Fruit fly (Drosophila melanogaster) whole organism, embryonic: Measurements from ENCODE around the gene CG15365.

ENCODE experiments used
- Ada2b ChIP-seq: fragments of 200-800 bp; sonication (Bioruptor generic); IDR thresholded peaks from 2 replicates; pipeline ENCODE4 v1.3.6; 2022; ENCODE audit warnings: missing biosample characterization, missing genetic modification characterization
- Atf-2 ChIP-seq: fragments of 200-800 bp; sonication (Bioruptor generic); optimal IDR thresholded peaks from 2 replicates; lab custom pipeline; 2016; ENCODE audit warnings: missing biosample characterization, missing genetic modification characterization
- Atf3 ChIP-seq: fragments of 200-800 bp; sonication (Bioruptor generic); optimal IDR thresholded peaks from 3 replicates; lab custom pipeline; 2016; ENCODE audit warnings: missing biosample characterization, missing genetic modification characterization
- Blimp-1 ChIP-seq: fragments of 200-800 bp; sonication (Bioruptor generic); optimal IDR thresholded peaks from 3 replicates; lab custom pipeline; 2018; ENCODE audit warnings: missing biosample characterization, missing genetic modification characterization, mild to moderate bottlenecking, moderate library complexity, missing genetic modification reagents
- CG10565 ChIP-seq: fragments of 200-800 bp; sonication (Bioruptor generic); optimal IDR thresholded peaks from 3 replicates; lab custom pipeline; 2016; ENCODE audit warnings: missing biosample characterization, mild to moderate bottlenecking, missing genetic modification characterization
- CG12104 ChIP-seq: fragments of 200-800 bp; sonication (Bioruptor generic); optimal IDR thresholded peaks from 3 replicates; lab custom pipeline; 2016; ENCODE audit warnings: missing biosample characterization, missing genetic modification characterization
- CG12219 ChIP-seq: fragments of 200-800 bp; sonication (Bioruptor generic); optimal IDR thresholded peaks from 3 replicates; lab custom pipeline; 2018; ENCODE audit warnings: missing biosample characterization, mild to moderate bottlenecking, missing genetic modification characterization
- CG12744 ChIP-seq: fragments of 200-800 bp; sonication (Bioruptor generic); optimal IDR thresholded peaks from 2 replicates; lab custom pipeline; 2016; ENCODE audit warnings: missing biosample characterization, missing genetic modification characterization
- CG12942 ChIP-seq: fragments of 200-800 bp; sonication (Bioruptor generic); optimal IDR thresholded peaks from 3 replicates; lab custom pipeline; 2016; ENCODE audit warnings: missing biosample characterization, missing genetic modification characterization
- CG13624 ChIP-seq: fragments of 200-800 bp; sonication (Bioruptor generic); optimal IDR thresholded peaks from 2 replicates; lab custom pipeline; 2016; ENCODE audit warnings: missing biosample characterization, missing genetic modification characterization
- CG15479 ChIP-seq: fragments of 200-800 bp; sonication (Bioruptor generic); optimal IDR thresholded peaks from 3 replicates; lab custom pipeline; 2019; ENCODE audit warnings: missing biosample characterization, mild to moderate bottlenecking, missing genetic modification characterization, moderate library complexity
- CG1602 ChIP-seq: fragments of 200-800 bp; sonication (Bioruptor generic); optimal IDR thresholded peaks from 3 replicates; lab custom pipeline; 2016; ENCODE audit warnings: missing biosample characterization, missing genetic modification characterization
- CG3726 ChIP-seq: fragments of 200-800 bp; sonication (Bioruptor generic); IDR thresholded peaks from 3 replicates; pipeline ENCODE4, ENCODE4 v1.3.6; 2022; ENCODE audit warnings: missing biosample characterization, missing genetic modification characterization
- CG4820 ChIP-seq: fragments of 200-800 bp; sonication (Bioruptor generic); optimal IDR thresholded peaks from 3 replicates; lab custom pipeline; 2016; ENCODE audit warnings: missing biosample characterization, missing genetic modification characterization
- CG5180 ChIP-seq: fragments of 200-800 bp; sonication (Bioruptor generic); optimal IDR thresholded peaks from 3 replicates; lab custom pipeline; 2017; ENCODE audit warnings: missing biosample characterization, missing genetic modification characterization, mild to moderate bottlenecking, moderate library complexity, missing genetic modification reagents
- CG6175 ChIP-seq: fragments of 200-800 bp; sonication (Bioruptor generic); IDR thresholded peaks from 3 replicates; pipeline ENCODE4 v1.3.6; 2022; ENCODE audit warnings: missing biosample characterization, missing genetic modification characterization
- CG6654 ChIP-seq: fragments of 200-800 bp; sonication (Bioruptor generic); optimal IDR thresholded peaks from 2 replicates; lab custom pipeline; 2017; ENCODE audit warnings: missing biosample characterization, mild to moderate bottlenecking, missing genetic modification characterization
- CG6813 ChIP-seq: fragments of 200-800 bp; sonication (Bioruptor generic); optimal IDR thresholded peaks from 2 replicates; lab custom pipeline; 2017; ENCODE audit warnings: missing biosample characterization, missing genetic modification characterization, mild to moderate bottlenecking, moderate library complexity, missing genetic modification reagents
- CG6854 ChIP-seq: fragments of 200-800 bp; sonication (Bioruptor generic); optimal IDR thresholded peaks from 3 replicates; lab custom pipeline; 2017; ENCODE audit warnings: missing biosample characterization, mild to moderate bottlenecking, missing genetic modification characterization
- CG7745 ChIP-seq: fragments of 200-800 bp; sonication (Bioruptor generic); optimal IDR thresholded peaks from 2 replicates; lab custom pipeline; 2018; ENCODE audit warnings: missing biosample characterization, mild to moderate bottlenecking, missing genetic modification characterization, moderate library complexity
- CG8478 ChIP-seq: fragments of >200 bp; optimal IDR thresholded peaks from 2 replicates; lab custom pipeline; 2018
- CG8924 ChIP-seq: fragments of 200-800 bp; optimal IDR thresholded peaks from 3 replicates; lab custom pipeline; 2019; ENCODE audit warnings: missing biosample characterization, mild to moderate bottlenecking, missing genetic modification characterization, moderate library complexity
- CG9817 ChIP-seq: fragments of 200-800 bp; sonication (Bioruptor generic); optimal IDR thresholded peaks from 2 replicates; lab custom pipeline; 2018; ENCODE audit warnings: missing biosample characterization, mild to moderate bottlenecking, missing genetic modification characterization, moderate library complexity
- Chrac-16 ChIP-seq: fragments of 200-800 bp; sonication (Bioruptor generic); optimal IDR thresholded peaks from 3 replicates; lab custom pipeline; 2016; ENCODE audit warnings: missing biosample characterization, missing genetic modification characterization
- D ChIP-seq, 2 experiments: fragments of 200-800 bp in 1 of 2; fragments of >200 bp in 1 of 2; sonication (Bioruptor generic) in 1 of 2; optimal IDR thresholded peaks; 2 replicates in 1 of 2; 3 replicates in 1 of 2; lab custom pipeline; 2017; ENCODE audit warnings: mild to moderate bottlenecking in 1 of 2, missing biosample characterization in 1 of 2, missing genetic modification characterization in 1 of 2, missing genetic modification reagents in 1 of 2
- D19A ChIP-seq: fragments of 200-800 bp; optimal IDR thresholded peaks from 3 replicates; lab custom pipeline; 2019; ENCODE audit warnings: missing biosample characterization, mild to moderate bottlenecking, missing genetic modification characterization, moderate library complexity
- E2f2 ChIP-seq: fragments of 200-800 bp; sonication (Bioruptor generic); IDR thresholded peaks from 2 replicates; pipeline ENCODE4 v1.3.6; 2022; ENCODE audit warnings: missing biosample characterization, missing genetic modification characterization
- Elba2 ChIP-seq: fragments of 200-800 bp; sonication (Bioruptor generic); optimal IDR thresholded peaks from 3 replicates; lab custom pipeline; 2016; ENCODE audit warnings: missing biosample characterization, missing genetic modification characterization
- Hsf ChIP-seq: fragments of 200-800 bp; sonication (Bioruptor generic); optimal IDR thresholded peaks from 3 replicates; lab custom pipeline; 2016; ENCODE audit warnings: missing biosample characterization, missing genetic modification characterization
- Lhr ChIP-seq: fragments of 200-800 bp; sonication (Bioruptor generic); optimal IDR thresholded peaks from 3 replicates; lab custom pipeline; 2017; ENCODE audit warnings: mild to moderate bottlenecking, missing biosample characterization, missing genetic modification reagents, missing genetic modification characterization
- Med ChIP-seq: fragments of 200-800 bp; sonication (Bioruptor generic); peaks from one replicate; lab custom pipeline; 2016; ENCODE audit warnings: missing biosample characterization, missing genetic modification characterization, mild to moderate bottlenecking, inconsistent platforms, moderate library complexity
- Myb ChIP-seq: fragments of 200-800 bp; sonication (Bioruptor generic); optimal IDR thresholded peaks from 2 replicates; lab custom pipeline; 2016; ENCODE audit warnings: missing biosample characterization, missing genetic modification characterization
- Sox102F ChIP-seq: fragments of 200-800 bp; sonication (Bioruptor generic); optimal IDR thresholded peaks from 2 replicates; lab custom pipeline; 2018; ENCODE audit warnings: missing biosample characterization, mild to moderate bottlenecking, missing genetic modification characterization, moderate library complexity
- Vsx1 ChIP-seq: fragments of 200-800 bp; sonication (Bioruptor generic); optimal IDR thresholded peaks from 2 replicates; lab custom pipeline; 2017; ENCODE audit warnings: missing biosample characterization, mild to moderate bottlenecking, missing genetic modification characterization, missing genetic modification reagents
- aop ChIP-seq: fragments of 200-800 bp; sonication (Bioruptor generic); IDR thresholded peaks from 2 replicates; pipeline ENCODE4 v1.3.6; 2022; ENCODE audit warnings: missing biosample characterization, missing genetic modification characterization
- cg ChIP-seq: fragments of 200-800 bp; sonication (Bioruptor generic); optimal IDR thresholded peaks from 3 replicates; lab custom pipeline; 2019; ENCODE audit warnings: missing biosample characterization, mild to moderate bottlenecking, missing genetic modification characterization, moderate library complexity
- ci ChIP-seq: fragments of 200-800 bp; sonication (Bioruptor generic); IDR thresholded peaks from 3 replicates; pipeline ENCODE4 v1.3.6; 2022; ENCODE audit warnings: missing biosample characterization, missing genetic modification characterization
- crp ChIP-seq, 2 experiments: fragments of 200-800 bp; sonication (Bioruptor generic); optimal IDR thresholded peaks; 2 replicates in 1 of 2; 3 replicates in 1 of 2; lab custom pipeline; 2017; ENCODE audit warnings: missing biosample characterization in 2 of 2, missing genetic modification characterization in 2 of 2, mild to moderate bottlenecking in 1 of 2, moderate library complexity in 1 of 2
- emc ChIP-seq: fragments of 200-800 bp; sonication (Bioruptor generic); optimal IDR thresholded peaks from 2 replicates; lab custom pipeline; 2016; ENCODE audit warnings: missing biosample characterization, missing genetic modification characterization
- grau ChIP-seq: fragments of 200-800 bp; optimal IDR thresholded peaks from 3 replicates; lab custom pipeline; 2019; ENCODE audit warnings: missing biosample characterization, mild to moderate bottlenecking, missing genetic modification characterization, moderate library complexity
- gt ChIP-seq: fragments of 200-800 bp; sonication (Bioruptor generic); IDR thresholded peaks from 2 replicates; pipeline ENCODE4 v1.3.6; 2022; ENCODE audit warnings: missing biosample characterization, missing genetic modification characterization
- ham ChIP-seq: fragments of 200-800 bp; sonication (Bioruptor generic); IDR thresholded peaks from 2 replicates; pipeline ENCODE4 v1.3.6; 2022; ENCODE audit warnings: missing biosample characterization, missing genetic modification characterization
- kah ChIP-seq: fragments of 200-800 bp; sonication (Bioruptor generic); optimal IDR thresholded peaks from 2 replicates; lab custom pipeline; 2018; ENCODE audit warnings: missing biosample characterization, mild to moderate bottlenecking, missing genetic modification characterization
- lmd ChIP-seq: fragments of 200-800 bp; sonication (Bioruptor generic); IDR thresholded peaks from 2 replicates; pipeline ENCODE4 v1.3.6; 2022; ENCODE audit warnings: missing biosample characterization, missing genetic modification characterization
- nau ChIP-seq: fragments of 200-800 bp; sonication (Bioruptor generic); optimal IDR thresholded peaks from 3 replicates; lab custom pipeline; 2017; ENCODE audit warnings: missing biosample characterization, mild to moderate bottlenecking, missing genetic modification characterization, missing genetic modification reagents
- sna ChIP-seq: fragments of 200-800 bp; sonication (Bioruptor generic); IDR thresholded peaks from 2 replicates; pipeline ENCODE4 v1.3.6; 2022; ENCODE audit warnings: missing biosample characterization, missing genetic modification characterization; ENCODE audit not compliant: partially characterized antibody
- sqz ChIP-seq: fragments of 200-800 bp; sonication (Bioruptor generic); optimal IDR thresholded peaks from 3 replicates; lab custom pipeline; 2018; ENCODE audit warnings: missing biosample characterization, mild to moderate bottlenecking, missing genetic modification characterization
- stwl ChIP-seq: fragments of 200-800 bp; sonication (Bioruptor generic); optimal IDR thresholded peaks from 3 replicates; lab custom pipeline; 2018; ENCODE audit warnings: missing biosample characterization, mild to moderate bottlenecking, missing genetic modification characterization, moderate library complexity
- z ChIP-seq: fragments of 200-800 bp; sonication (Bioruptor generic); IDR thresholded peaks from 3 replicates; pipeline ENCODE4 v1.3.6; 2022; ENCODE audit warnings: missing biosample characterization, missing genetic modification characterization
- zen ChIP-seq: fragments of 200-800 bp; sonication (Bioruptor generic); optimal IDR thresholded peaks from 3 replicates; lab custom pipeline; 2018; ENCODE audit warnings: missing biosample characterization, mild to moderate bottlenecking, missing genetic modification characterization, moderate library complexity

Gene CG15365

dm6 chrX:9060078-9060477, 7.7 kb downstream of the CG15365 start (continued):
- TF ChIP-seq CG7745 (tag; lab: Kevin White, UChicago) (no peak), aop (no peak), CG8924 (tag; lab: Kevin White, UChicago) (peak; percentile 86), CG6175 (GFP tag; lab: Robert Waterston, UW) (no peak), CG4820 (GFP tag; lab: Kevin White, UChicago) (peak; percentile 53), Elba2 (no peak), CG3726 (GFP tag; lab: Robert Waterston, UW) (peak; percentile 59; the same call in 1 of the 3 replicates), ci (GFP tag; lab: Robert Waterston, UW) (peak; percentile 87), kah (GFP tag; lab: Kevin White, UChicago) (peak; percentile 61), CG6854 (GFP tag; lab: Kevin White, UChicago) (peak; percentile 64), cg (GFP tag; lab: Kevin White, UChicago) (peak; percentile 31), CG1602 (GFP tag; lab: Kevin White, UChicago) (peak; percentile 38), Chrac-16 (peak; percentile 14), sqz (GFP tag; lab: Kevin White, UChicago) (peak; percentile 29), Med (peak; percentile 89), CG12104 (GFP tag; lab: Kevin White, UChicago) (peak; percentile 54), D19A (tag; lab: Kevin White, UChicago) (peak; percentile 72), ham (GFP tag; lab: Robert Waterston, UW) (no peak), CG12219 (GFP tag; lab: Kevin White, UChicago) (peak; percentile 82), Vsx1 (GFP tag; lab: Kevin White, UChicago) (peak; percentile 62), Hsf (GFP tag; lab: Kevin White, UChicago) (peak; percentile 55), stwl (tag; lab: Kevin White, UChicago) (no peak), grau (peak; percentile 82), CG12744 (no peak), Ada2b (GFP tag; lab: Robert Waterston, UW) (peak; percentile 83), z (GFP tag; lab: Robert Waterston, UW) (no peak), sna (GFP tag; lab: Robert Waterston, UW) (no peak), Atf-2 (GFP tag; lab: Kevin White, UChicago) (peak; percentile 24), CG10565 (GFP tag; lab: Kevin White, UChicago) (no peak), CG5180 (GFP tag; lab: Kevin White, UChicago) (peak; percentile 43), CG8478 (lab: Kevin White, UChicago) (no peak), nau (GFP tag; lab: Kevin White, UChicago) (no peak), Blimp-1 (GFP tag; lab: Kevin White, UChicago) (peak; percentile 80), D (optimal IDR thresholded peaks at IDR 0.05; lab: Kevin White, UChicago) (no peak), D (GFP tag; optimal IDR thresholded peaks at IDR 0.05; lab: Kevin White, UChicago) (peak; percentile 68), CG15479 (GFP tag; lab: Kevin White, UChicago) (no peak), CG6654 (peak; percentile 23), CG13624 (GFP tag; lab: Kevin White, UChicago) (peak; percentile 17), CG9817 (tag; lab: Kevin White, UChicago) (peak; percentile 73), lmd (GFP tag; lab: Robert Waterston, UW) (peak; percentile 76), zen (tag; lab: Kevin White, UChicago) (peak; percentile 24), gt (no peak), CG6813 (peak; percentile 61), Atf3 (GFP tag; lab: Kevin White, UChicago) (peak; percentile 8), emc (GFP tag; lab: Kevin White, UChicago) (no peak), CG12942 (peak; percentile 55), crp (GFP tag; optimal IDR thresholded peaks at IDR 0.05; lab: Kevin White, UChicago) (peak in 1 of 2 experiments; percentile 21), E2f2 (GFP tag; lab: Robert Waterston, UW) (peak; percentile 63; the same call in 1 of the 2 replicates), Lhr (peak; percentile 22), Sox102F (GFP tag; lab: Kevin White, UChicago) (peak; percentile 89), Myb (GFP tag; lab: Kevin White, UChicago) (peak; percentile 23)
